Fruit fly (Drosophila melanogaster): ENCODE data around the gene ICA69.
A peak's percentile ranks its signal among the peaks of the same experiment; 100 is the strongest.

The ICA69 gene

dm6 chr3L:21106883-21107282, 24.4 kb upstream of the ICA69 start (continued):
- TF ChIP-seq fkh (GFP tag; optimal IDR thresholded peaks at IDR 0.05) (no peak), salr (GFP tag; optimal IDR thresholded peaks at IDR 0.05) (no peak), OdsH (GFP tag; optimal IDR thresholded peaks at IDR 0.05) (peak; percentile 9), Sox102F (GFP tag; optimal IDR thresholded peaks at IDR 0.05) (peak; percentile 24), CG10669 (GFP tag; optimal IDR thresholded peaks at IDR 0.05) (no peak), CG32006 (GFP tag; optimal IDR thresholded peaks at IDR 0.05) (peak; percentile 51), CG6854 (GFP tag; optimal IDR thresholded peaks at IDR 0.05) (no peak), achi (GFP tag; optimal IDR thresholded peaks at IDR 0.05) (peak; percentile 4), Sox15 (GFP tag; optimal IDR thresholded peaks at IDR 0.05) (no peak), CG11294 (GFP tag; IDR thresholded peaks at IDR 0.05) (no peak), fd85E (GFP tag; optimal IDR thresholded peaks at IDR 0.05) (no peak), CG6792 (GFP tag; optimal IDR thresholded peaks at IDR 0.05) (no peak), Eip75B (GFP tag; optimal IDR thresholded peaks at IDR 0.05) (peak; percentile 8), CG10631 (GFP tag; optimal IDR thresholded peaks at IDR 0.05) (peak; percentile 17), eg (GFP tag; IDR thresholded peaks at IDR 0.05) (0 out of 3 replicates have a peak, but pooled peaks have one; percentile 32), pdm3 (GFP tag; optimal IDR thresholded peaks at IDR 0.05) (peak; percentile 31), CG9139 (GFP tag; optimal IDR thresholded peaks at IDR 0.05) (no peak), Gug (GFP tag; IDR thresholded peaks at IDR 0.05) (peak; percentile 40; the same call in 1 of the 2 replicates), Smox (GFP tag; optimal IDR thresholded peaks at IDR 0.05) (no peak), CG31627 (GFP tag; optimal IDR thresholded peaks at IDR 0.05) (peak; percentile 18), CG3919 (GFP tag; optimal IDR thresholded peaks at IDR 0.05) (peak; percentile 3), dsx (GFP tag; optimal IDR thresholded peaks at IDR 0.05; ENCODE audit: poor library complexity, severe bottlenecking) (no peak), Sox14 (GFP tag; optimal IDR thresholded peaks at IDR 0.05) (no peak)

- no peak for TF ChIP-seq CG8119 (GFP tag; IDR thresholded peaks at IDR 0.05)
- TF ChIP-seq dac (GFP tag; optimal IDR thresholded peaks at IDR 0.05) = no peak
- TF ChIP-seq CG34406 (GFP tag; optimal IDR thresholded peaks at IDR 0.05) = peak; percentile 48
- TF ChIP-seq salr (GFP tag; optimal IDR thresholded peaks at IDR 0.05) = no peak
- no peak for TF ChIP-seq Hr38 (GFP tag; optimal IDR thresholded peaks at IDR 0.05)
- no peak for TF ChIP-seq eg (GFP tag; IDR thresholded peaks at IDR 0.05)
- no peak for TF ChIP-seq CG7368 (GFP tag; optimal IDR thresholded peaks at IDR 0.05)
- peak; percentile 55 for TF ChIP-seq CG10631 (GFP tag; optimal IDR thresholded peaks at IDR 0.05)
- no peak for TF ChIP-seq fkh (GFP tag; optimal IDR thresholded peaks at IDR 0.05)
- no peak for TF ChIP-seq CG4318 (GFP tag; optimal IDR thresholded peaks at IDR 0.05)
- TF ChIP-seq CG3032 (tag; optimal IDR thresholded peaks at IDR 0.05) = peak; percentile 14
- TF ChIP-seq Eip75B (GFP tag; optimal IDR thresholded peaks at IDR 0.05) = no peak
- peak; percentile 40 for TF ChIP-seq CG32006 (GFP tag; optimal IDR thresholded peaks at IDR 0.05)
- TF ChIP-seq CG15336 (GFP tag; IDR thresholded peaks at IDR 0.05) = no peak
- TF ChIP-seq dsx (GFP tag; optimal IDR thresholded peaks at IDR 0.05; ENCODE audit: poor library complexity, severe bottlenecking) = peak; percentile 17
- TF ChIP-seq Ets96B (tag; optimal IDR thresholded peaks at IDR 0.05) = peak; percentile 19
- peak; percentile 34 for TF ChIP-seq acj6 (GFP tag; optimal IDR thresholded peaks at IDR 0.05)
- TF ChIP-seq OdsH (GFP tag; optimal IDR thresholded peaks at IDR 0.05) = peak; percentile 43
- peak; percentile 61 for TF ChIP-seq achi (GFP tag; optimal IDR thresholded peaks at IDR 0.05)
- no peak for TF ChIP-seq pdm3 (GFP tag; optimal IDR thresholded peaks at IDR 0.05)
- no peak for TF ChIP-seq Gug (GFP tag; IDR thresholded peaks at IDR 0.05)
- no peak for TF ChIP-seq CG9139 (GFP tag; optimal IDR thresholded peaks at IDR 0.05)
- TF ChIP-seq CG6792 (GFP tag; optimal IDR thresholded peaks at IDR 0.05) = peak; percentile 47
- peak; percentile 30 for TF ChIP-seq Smox (GFP tag; optimal IDR thresholded peaks at IDR 0.05)
- TF ChIP-seq Sox14 (GFP tag; optimal IDR thresholded peaks at IDR 0.05) = no peak
- no peak for TF ChIP-seq CG11762 (GFP tag; optimal IDR thresholded peaks at IDR 0.05; ENCODE audit: insufficient read depth)
- peak; percentile 47 for TF ChIP-seq Met (GFP tag; optimal IDR thresholded peaks at IDR 0.05)
- peak; percentile 5 for TF ChIP-seq CG31627 (GFP tag; optimal IDR thresholded peaks at IDR 0.05)
- TF ChIP-seq CG6808 (GFP tag; optimal IDR thresholded peaks at IDR 0.05) = no peak
- TF ChIP-seq Sox15 (GFP tag; optimal IDR thresholded peaks at IDR 0.05) = no peak
- TF ChIP-seq Hr4 (GFP tag; optimal IDR thresholded peaks at IDR 0.05) = no peak
- peak; percentile 58 for TF ChIP-seq Eip78C (GFP tag)
- peak; percentile 22 for TF ChIP-seq lz (GFP tag; optimal IDR thresholded peaks at IDR 0.05)
- no peak for TF ChIP-seq CG1621 (tag; optimal IDR thresholded peaks at IDR 0.05)
- TF ChIP-seq CG8319 (GFP tag; optimal IDR thresholded peaks at IDR 0.05) = no peak
- TF ChIP-seq vri (GFP tag; optimal IDR thresholded peaks at IDR 0.05) = no peak
- no peak for TF ChIP-seq fd59A (GFP tag; optimal IDR thresholded peaks at IDR 0.05)
- TF ChIP-seq cyc (GFP tag; optimal IDR thresholded peaks at IDR 0.05) = peak; percentile 7
- TF ChIP-seq CG11294 (GFP tag; IDR thresholded peaks at IDR 0.05) = no peak
- no peak for TF ChIP-seq CG10669 (GFP tag; optimal IDR thresholded peaks at IDR 0.05)
- TF ChIP-seq spab (GFP tag; optimal IDR thresholded peaks at IDR 0.05) = no peak
- TF ChIP-seq topi (GFP tag; optimal IDR thresholded peaks at IDR 0.05) = peak; percentile 50
- no peak for TF ChIP-seq Lpt (GFP tag; optimal IDR thresholded peaks at IDR 0.05)
Observed at dm6 chr3L:21108454-21108853, 22.8 kb upstream of the ICA69 start.

Measured in whole organism, prepupa.